Fruit fly (Drosophila melanogaster) whole organism, embryonic: ENCODE measurements around the gene CG13694.

Experiments used
- Asciz ChIP-seq: fragments of 200-800 bp; sonication (Bioruptor generic); optimal IDR thresholded peaks from 2 replicates; lab custom pipeline; 2017; ENCODE audit warnings: missing biosample characterization, mild to moderate bottlenecking, missing genetic modification characterization, missing genetic modification reagents
- Atf3 ChIP-seq: fragments of 200-800 bp; sonication (Bioruptor generic); optimal IDR thresholded peaks from 3 replicates; lab custom pipeline; 2016; ENCODE audit warnings: missing biosample characterization, missing genetic modification characterization
- BtbVII ChIP-seq: fragments of 200-800 bp; sonication (Bioruptor generic); optimal IDR thresholded peaks from 3 replicates; lab custom pipeline; 2017; ENCODE audit warnings: missing biosample characterization, mild to moderate bottlenecking, missing genetic modification characterization
- Bteb2 ChIP-seq: fragments of 200-800 bp; sonication (Bioruptor generic); optimal IDR thresholded peaks from 2 replicates; lab custom pipeline; 2016; ENCODE audit warnings: missing biosample characterization, missing genetic modification characterization
- CG10209 ChIP-seq: fragments of 200-800 bp; sonication (Bioruptor generic); optimal IDR thresholded peaks from 3 replicates; lab custom pipeline; 2017; ENCODE audit warnings: missing biosample characterization, mild to moderate bottlenecking, missing genetic modification characterization, missing genetic modification reagents
- CG10366 ChIP-seq: fragments of 200-800 bp; sonication (Bioruptor generic); IDR thresholded peaks from 2 replicates; pipeline ENCODE4 v1.3.6; 2022; ENCODE audit warnings: missing biosample characterization, missing genetic modification characterization
- CG10462 ChIP-seq: fragments of 200-800 bp; sonication (Bioruptor generic); optimal IDR thresholded peaks from 2 replicates; lab custom pipeline; 2016; ENCODE audit warnings: missing biosample characterization, missing genetic modification characterization
- CG11398 ChIP-seq: fragments of 200-800 bp; sonication (Bioruptor generic); optimal IDR thresholded peaks from 2 replicates; lab custom pipeline; 2016; ENCODE audit warnings: missing biosample characterization, missing genetic modification characterization
- CG12299 ChIP-seq: fragments of 200-800 bp; sonication (Bioruptor generic); optimal IDR thresholded peaks from 2 replicates; lab custom pipeline; 2018; ENCODE audit warnings: missing biosample characterization, mild to moderate bottlenecking, missing genetic modification characterization
- CG12659 ChIP-seq: fragments of 200-800 bp; sonication (Bioruptor generic); optimal IDR thresholded peaks from 3 replicates; lab custom pipeline; 2017; ENCODE audit warnings: mild to moderate bottlenecking, missing biosample characterization, missing genetic modification reagents, missing genetic modification characterization
- CG13775 ChIP-seq: fragments of 200-800 bp; sonication (Bioruptor generic); optimal IDR thresholded peaks from 3 replicates; lab custom pipeline; 2017; ENCODE audit warnings: missing biosample characterization, mild to moderate bottlenecking, missing genetic modification characterization
- CG15269 ChIP-seq: fragments of 200-800 bp; sonication (Bioruptor generic); optimal IDR thresholded peaks from 2 replicates; lab custom pipeline; 2018; ENCODE audit warnings: missing biosample characterization, mild to moderate bottlenecking, missing genetic modification characterization, moderate library complexity
- CG15601 ChIP-seq: fragments of 200-800 bp; sonication (Bioruptor generic); optimal IDR thresholded peaks from 3 replicates; lab custom pipeline; 2019; ENCODE audit warnings: missing biosample characterization, mild to moderate bottlenecking, missing genetic modification characterization, moderate library complexity
- CG1792 ChIP-seq: fragments of 200-800 bp; sonication (Bioruptor generic); optimal IDR thresholded peaks from 2 replicates; lab custom pipeline; 2016; ENCODE audit warnings: missing biosample characterization, missing genetic modification characterization
- CG18262 ChIP-seq: fragments of 200-800 bp; optimal IDR thresholded peaks from 3 replicates; lab custom pipeline; 2019; ENCODE audit warnings: missing biosample characterization, mild to moderate bottlenecking, missing genetic modification characterization, moderate library complexity
- CG4360 ChIP-seq: fragments of 200-800 bp; sonication (Bioruptor generic); IDR thresholded peaks from 2 replicates; pipeline ENCODE4 v1.3.6; 2022; ENCODE audit warnings: missing biosample characterization, missing genetic modification characterization
- CG4424 ChIP-seq: fragments of 200-800 bp; sonication (Bioruptor generic); optimal IDR thresholded peaks from 3 replicates; lab custom pipeline; 2016; ENCODE audit warnings: missing biosample characterization, missing genetic modification characterization
- CG8765 ChIP-seq: fragments of 200-800 bp; sonication (Bioruptor generic); IDR thresholded peaks from 2 replicates; pipeline ENCODE4 v1.3.6; 2022; ENCODE audit warnings: missing biosample characterization, missing genetic modification characterization
- CTCF ChIP-seq: fragments of 200-800 bp; sonication (Bioruptor generic); optimal IDR thresholded peaks from 2 replicates; lab custom pipeline; 2017; ENCODE audit warnings: missing biosample characterization, mild to moderate bottlenecking, missing genetic modification characterization, moderate library complexity
- Chrac-16 ChIP-seq: fragments of 200-800 bp; sonication (Bioruptor generic); optimal IDR thresholded peaks from 3 replicates; lab custom pipeline; 2016; ENCODE audit warnings: missing biosample characterization, missing genetic modification characterization
- Ets65A ChIP-seq: fragments of 200-800 bp; sonication (Bioruptor generic); peaks from one replicate; lab custom pipeline; 2016; ENCODE audit warnings: missing biosample characterization, missing genetic modification characterization
- MBD-R2 ChIP-seq: fragments of 200-800 bp; sonication (Bioruptor generic); IDR thresholded peaks from 2 replicates; pipeline ENCODE4 v1.3.6; 2022; ENCODE audit warnings: missing biosample characterization, missing genetic modification characterization
- Meics ChIP-seq: fragments of 200-800 bp; sonication (Bioruptor generic); optimal IDR thresholded peaks from 2 replicates; lab custom pipeline; 2017; ENCODE audit warnings: missing biosample characterization, mild to moderate bottlenecking, missing genetic modification characterization
- Oli ChIP-seq: fragments of 200-800 bp; sonication (Bioruptor generic); optimal IDR thresholded peaks from 2 replicates; lab custom pipeline; 2018; ENCODE audit warnings: missing biosample characterization, mild to moderate bottlenecking, missing genetic modification characterization, moderate library complexity
- Side ChIP-seq: fragments of 200-800 bp; sonication (Bioruptor generic); optimal IDR thresholded peaks from 2 replicates; lab custom pipeline; 2016; ENCODE audit warnings: missing biosample characterization, missing genetic modification characterization
- Spps ChIP-seq: fragments of 200-800 bp; sonication (Bioruptor generic); optimal IDR thresholded peaks from 2 replicates; lab custom pipeline; 2018; ENCODE audit warnings: missing biosample characterization, mild to moderate bottlenecking, missing genetic modification characterization
- Trl ChIP-seq, 3 experiments: fragments of >200 bp in 2 of 3; fragments of 200-800 bp in 1 of 3; sonication (Bioruptor generic) in 1 of 3; optimal IDR thresholded peaks; 2 replicates in 1 of 3; 3 replicates in 2 of 3; lab custom pipeline; 2016 to 2017; ENCODE audit warnings: missing biosample characterization in 1 of 3, missing genetic modification characterization in 1 of 3
- Vsx1 ChIP-seq: fragments of 200-800 bp; sonication (Bioruptor generic); optimal IDR thresholded peaks from 2 replicates; lab custom pipeline; 2017; ENCODE audit warnings: missing biosample characterization, mild to moderate bottlenecking, missing genetic modification characterization, missing genetic modification reagents
- Xrp1 ChIP-seq: fragments of 200-800 bp; sonication (Bioruptor generic); IDR thresholded peaks from 2 replicates; pipeline ENCODE4 v1.3.6; 2022; ENCODE audit warnings: missing biosample characterization, missing genetic modification characterization
- ac ChIP-seq: fragments of 200-800 bp; sonication (Bioruptor generic); optimal IDR thresholded peaks from 3 replicates; lab custom pipeline; 2017; ENCODE audit warnings: missing biosample characterization, mild to moderate bottlenecking, missing genetic modification characterization
- corto ChIP-seq: fragments of 200-800 bp; sonication (Bioruptor generic); optimal IDR thresholded peaks from 2 replicates; lab custom pipeline; 2016; ENCODE audit warnings: missing biosample characterization, mild to moderate bottlenecking, missing genetic modification characterization, moderate library complexity
- crol ChIP-seq: fragments of 200-800 bp; sonication (Bioruptor generic); IDR thresholded peaks from 2 replicates; pipeline ENCODE4 v1.3.6; 2022; ENCODE audit warnings: missing biosample characterization, missing genetic modification characterization
- exex ChIP-seq: fragments of 200-800 bp; sonication (Bioruptor generic); optimal IDR thresholded peaks from 4 replicates; lab custom pipeline; 2018; ENCODE audit warnings: missing biosample characterization, mild to moderate bottlenecking, missing genetic modification characterization, moderate library complexity
- fd3F ChIP-seq: fragments of 200-800 bp; sonication (Bioruptor generic); optimal IDR thresholded peaks from 2 replicates; lab custom pipeline; 2018; ENCODE audit warnings: missing biosample characterization, mild to moderate bottlenecking, missing genetic modification characterization, moderate library complexity
- fd64A ChIP-seq: fragments of 200-800 bp; sonication (Bioruptor generic); optimal IDR thresholded peaks from 3 replicates; lab custom pipeline; 2018; ENCODE audit warnings: missing biosample characterization, mild to moderate bottlenecking, missing genetic modification characterization
- gcm2 ChIP-seq: fragments of 200-800 bp; sonication (Bioruptor generic); optimal IDR thresholded peaks from 2 replicates; lab custom pipeline; 2016; ENCODE audit warnings: missing biosample characterization, missing genetic modification characterization
- gsb-n ChIP-seq: fragments of 200-800 bp; sonication (Bioruptor generic); optimal IDR thresholded peaks from 3 replicates; lab custom pipeline; 2018; ENCODE audit warnings: missing biosample characterization, mild to moderate bottlenecking, missing genetic modification characterization
- kni ChIP-seq: fragments of 200-800 bp; sonication (Bioruptor generic); optimal IDR thresholded peaks from 3 replicates; lab custom pipeline; 2017; ENCODE audit warnings: mild to moderate bottlenecking, missing biosample characterization, missing genetic modification reagents, missing genetic modification characterization
- lab ChIP-seq: fragments of 200-800 bp; sonication (Bioruptor generic); optimal IDR thresholded peaks from 3 replicates; lab custom pipeline; 2017; ENCODE audit warnings: missing biosample characterization, missing genetic modification characterization, mild to moderate bottlenecking, moderate library complexity, missing genetic modification reagents
- onecut ChIP-seq: fragments of 200-800 bp; sonication (Bioruptor generic); IDR thresholded peaks from 2 replicates; pipeline ENCODE4 v1.3.6; 2022; ENCODE audit warnings: missing biosample characterization, missing genetic modification characterization
- pan ChIP-seq, 4 experiments: fragments of >200 bp in 3 of 4; fragments of 200-800 bp in 1 of 4; sonication (Bioruptor generic) in 1 of 4; optimal IDR thresholded peaks in 3 of 4; IDR thresholded peaks in 1 of 4; 2 replicates each; pipeline versions ENCODE4 v1.3.6 to Lab custom; 2017 to 2022; ENCODE audit warnings: missing biosample characterization in 2 of 4, missing genetic modification characterization in 2 of 4, mixed read lengths in 1 of 4
- peb ChIP-seq: fragments of 200-800 bp; sonication (Bioruptor generic); IDR thresholded peaks from 2 replicates; pipeline ENCODE4 v1.3.6; 2022; ENCODE audit warnings: missing biosample characterization, missing genetic modification characterization
- pfk ChIP-seq: fragments of 200-800 bp; sonication (Bioruptor generic); optimal IDR thresholded peaks from 2 replicates; lab custom pipeline; 2018; ENCODE audit warnings: missing biosample characterization, mild to moderate bottlenecking, missing genetic modification characterization, moderate library complexity
- schlank ChIP-seq: fragments of 200-800 bp; sonication (Bioruptor generic); optimal IDR thresholded peaks from 2 replicates; lab custom pipeline; 2018; ENCODE audit warnings: missing biosample characterization, mild to moderate bottlenecking, missing genetic modification characterization
- sd ChIP-seq: fragments of 200-800 bp; sonication (Bioruptor generic); optimal IDR thresholded peaks from 3 replicates; lab custom pipeline; 2018; ENCODE audit warnings: missing biosample characterization, mild to moderate bottlenecking, missing genetic modification characterization, moderate library complexity
- sens ChIP-seq: fragments of 200-800 bp; sonication (Bioruptor generic); peaks from one replicate; lab custom pipeline; 2016; ENCODE audit warnings: missing biosample characterization, missing genetic modification characterization
- sqz ChIP-seq: fragments of 200-800 bp; sonication (Bioruptor generic); optimal IDR thresholded peaks from 3 replicates; lab custom pipeline; 2018; ENCODE audit warnings: missing biosample characterization, mild to moderate bottlenecking, missing genetic modification characterization
- ttk ChIP-seq: fragments of 200-800 bp; sonication (Bioruptor generic); IDR thresholded peaks from 2 replicates; pipeline ENCODE4 v2.1.2; 2022; ENCODE audit warnings: missing biosample characterization, missing genetic modification characterization
- tup ChIP-seq: fragments of 200-800 bp; sonication (Bioruptor generic); optimal IDR thresholded peaks from 2 replicates; lab custom pipeline; 2016; ENCODE audit warnings: missing biosample characterization, mild to moderate bottlenecking, missing genetic modification characterization, moderate library complexity
- vfl ChIP-seq: fragments of 200-800 bp; sonication (Bioruptor generic); optimal IDR thresholded peaks from 2 replicates; lab custom pipeline; 2016; ENCODE audit warnings: missing biosample characterization, missing genetic modification characterization
- wek ChIP-seq: fragments of 200-800 bp; sonication (Bioruptor generic); optimal IDR thresholded peaks from 3 replicates; lab custom pipeline; 2018; ENCODE audit warnings: missing biosample characterization, mild to moderate bottlenecking, missing genetic modification characterization, moderate library complexity

The CG13694 gene

DNA sequence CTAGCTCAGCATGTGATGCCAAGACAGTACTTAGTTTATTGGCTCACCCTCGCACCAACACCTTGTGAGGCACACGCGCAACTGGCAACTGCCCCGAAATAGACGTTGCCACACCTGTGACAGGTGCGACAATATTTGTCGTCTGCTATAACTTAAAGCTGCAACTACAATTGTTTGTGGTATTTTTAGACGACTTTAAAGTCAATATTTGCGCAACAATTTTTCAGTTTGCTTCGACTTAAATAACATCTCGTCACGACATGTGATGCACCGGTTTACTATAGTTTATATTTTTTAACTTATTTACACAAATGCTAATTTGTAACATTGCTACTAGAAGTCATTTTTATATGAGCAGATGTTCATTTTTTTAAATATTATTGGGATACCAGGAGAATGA lies 35.1 kb downstream of the CG13694 start (continued):
- TF ChIP-seq CG4424 (GFP tag; lab: Kevin White, UChicago) (peak; percentile 14), CG11398 (peak; percentile 35), CTCF (GFP tag; lab: Kevin White, UChicago) (peak; percentile 36), corto (GFP tag; lab: Kevin White, UChicago) (peak; percentile 26), onecut (0 out of 2 replicates have a peak, but pooled peaks have one; percentile 15), Atf3 (GFP tag; lab: Kevin White, UChicago) (no peak), vfl (no peak), Ets65A (GFP tag; lab: Kevin White, UChicago) (no peak), CG15601 (tag; lab: Kevin White, UChicago) (peak; percentile 71), BtbVII (peak; percentile 71), Spps (tag; lab: Kevin White, UChicago) (peak; percentile 2), Meics (GFP tag; lab: Kevin White, UChicago) (peak; percentile 48), CG10209 (peak; percentile 36), Side (GFP tag; lab: Kevin White, UChicago) (peak; percentile 46), Bteb2 (GFP tag; lab: Kevin White, UChicago) (peak; percentile 12), ac (GFP tag; lab: Kevin White, UChicago) (peak; percentile 1), exex (tag; lab: Kevin White, UChicago) (no peak), Vsx1 (GFP tag; lab: Kevin White, UChicago) (peak; percentile 65), CG4360 (GFP tag; lab: Robert Waterston, UW) (no peak), gsb-n (tag; lab: Kevin White, UChicago) (peak; percentile 11), Asciz (GFP tag; lab: Kevin White, UChicago) (peak; percentile 83), Chrac-16 (no peak), CG10366 (GFP tag; lab: Robert Waterston, UW) (no peak), CG12659 (peak; percentile 23), fd3F (GFP tag; lab: Kevin White, UChicago) (no peak), pfk (GFP tag; lab: Kevin White, UChicago) (peak; percentile 26), CG12299 (peak; percentile 57), MBD-R2 (GFP tag; lab: Robert Waterston, UW) (no peak), sens (GFP tag; lab: Kevin White, UChicago) (peak; percentile 79), CG8765 (GFP tag; lab: Robert Waterston, UW) (no peak), sd (tag; lab: Kevin White, UChicago) (peak; percentile 25), peb (GFP tag; lab: Robert Waterston, UW) (no peak), gcm2 (GFP tag; lab: Kevin White, UChicago) (no peak), pan (optimal IDR thresholded peaks at IDR 0.05; lab: Kevin White, UChicago) (no peak), pan (GFP tag; optimal IDR thresholded peaks at IDR 0.05 in 1 of 2, IDR thresholded peaks at IDR 0.05 in 1 of 2) (peak in 1 of 2 experiments; percentile 38), fd64A (GFP tag; lab: Kevin White, UChicago) (peak; percentile 76), Oli (tag; lab: Kevin White, UChicago) (no peak), CG10462 (no peak), CG15269 (tag; lab: Kevin White, UChicago) (peak; percentile 29), CG13775 (no peak), lab (GFP tag; lab: Kevin White, UChicago) (peak; percentile 84), CG1792 (GFP tag; lab: Kevin White, UChicago) (no peak), tup (GFP tag; lab: Kevin White, UChicago) (no peak), crol (GFP tag; lab: Robert Waterston, UW) (no peak), Xrp1 (GFP tag; lab: Robert Waterston, UW) (peak; percentile 55), Trl (optimal IDR thresholded peaks at IDR 0.05; lab: Kevin White, UChicago) (no peak), Trl (GFP tag; optimal IDR thresholded peaks at IDR 0.05; lab: Kevin White, UChicago) (peak; percentile 1), wek (peak; percentile 79), CG18262 (tag; lab: Kevin White, UChicago) (peak; percentile 11), ttk (GFP tag; lab: Robert Waterston, UW) (no peak), sqz (GFP tag; lab: Kevin White, UChicago) (peak; percentile 39), schlank (tag; lab: Kevin White, UChicago) (peak; percentile 12), kni (GFP tag; lab: Kevin White, UChicago) (peak; percentile 4)
